Fruit fly (Drosophila melanogaster): ENCODE results near the gene gcm2.

The gcm2 gene

DNA sequence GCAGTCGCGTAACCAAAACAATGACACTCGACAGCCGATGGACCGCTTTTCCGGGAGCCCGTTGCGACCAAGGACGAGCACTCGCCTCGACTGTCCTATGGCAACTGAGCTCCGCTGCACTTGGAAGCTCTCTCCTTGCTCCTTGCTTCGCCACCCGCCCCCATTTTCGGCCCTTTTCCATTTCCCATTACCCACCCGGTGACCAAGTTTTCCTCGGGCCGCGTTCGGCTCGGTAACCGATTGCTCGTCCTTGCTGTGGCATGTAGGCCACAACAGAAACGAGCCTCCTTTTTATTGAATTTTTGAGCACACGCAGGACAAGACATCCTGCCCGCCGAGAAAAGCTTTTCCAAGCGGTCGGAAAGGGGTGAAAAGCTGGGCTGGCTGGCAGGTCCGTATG lies 41.7 kb upstream of the gcm2 start, which contains the start of gene jp (continued):
- no peak for TF ChIP-seq kay (GFP tag; optimal IDR thresholded peaks at IDR 0.05)
- no peak for TF ChIP-seq BEAF-32 (GFP tag; optimal IDR thresholded peaks at IDR 0.05)
- no peak for TF ChIP-seq Blimp-1 (GFP tag; optimal IDR thresholded peaks at IDR 0.05)
- TF ChIP-seq CG11247 (GFP tag; IDR thresholded peaks at IDR 0.05), result no peak
- TF ChIP-seq CG5953 (GFP tag; IDR thresholded peaks at IDR 0.05), result 0 out of 2 replicates have a peak, but pooled peaks have one; percentile 23
- peak; percentile 68 for TF ChIP-seq Med (GFP tag)
- TF ChIP-seq ap (GFP tag; IDR thresholded peaks at IDR 0.05), result no peak
- no peak for TF ChIP-seq CG42726 (GFP tag; IDR thresholded peaks at IDR 0.05; ENCODE audit: partially characterized antibody)
- no peak for TF ChIP-seq CG3995 (GFP tag; optimal IDR thresholded peaks at IDR 0.05)
- TF ChIP-seq lola (GFP tag; optimal IDR thresholded peaks at IDR 0.05), result no peak
- TF ChIP-seq wdn (GFP tag; IDR thresholded peaks at IDR 0.05), result no peak
- no peak for TF ChIP-seq dan (GFP tag; IDR thresholded peaks at IDR 0.05)
- TF ChIP-seq sim (GFP tag; IDR thresholded peaks at IDR 0.05), result no peak
- TF ChIP-seq CG9215 (GFP tag; IDR thresholded peaks at IDR 0.05), result no peak
- TF ChIP-seq Poxn (GFP tag; IDR thresholded peaks at IDR 0.05), result no peak
- 0 out of 3 replicates have a peak, but pooled peaks have one; percentile 25 for TF ChIP-seq CG16813 (GFP tag; IDR thresholded peaks at IDR 0.05; ENCODE audit: partially characterized antibody)
- TF ChIP-seq lmd (GFP tag; IDR thresholded peaks at IDR 0.05), result no peak
- no peak for TF ChIP-seq CG17186 (GFP tag; optimal IDR thresholded peaks at IDR 0.05)
- TF ChIP-seq chinmo (GFP tag; IDR thresholded peaks at IDR 0.05; ENCODE audit: partially characterized antibody), result peak; percentile 72; the same call in 1 of the 4 replicates
- no peak for TF ChIP-seq Trl (optimal IDR thresholded peaks at IDR 0.05)
- no peak for TF ChIP-seq Trl (GFP tag; optimal IDR thresholded peaks at IDR 0.05)

DNA sequence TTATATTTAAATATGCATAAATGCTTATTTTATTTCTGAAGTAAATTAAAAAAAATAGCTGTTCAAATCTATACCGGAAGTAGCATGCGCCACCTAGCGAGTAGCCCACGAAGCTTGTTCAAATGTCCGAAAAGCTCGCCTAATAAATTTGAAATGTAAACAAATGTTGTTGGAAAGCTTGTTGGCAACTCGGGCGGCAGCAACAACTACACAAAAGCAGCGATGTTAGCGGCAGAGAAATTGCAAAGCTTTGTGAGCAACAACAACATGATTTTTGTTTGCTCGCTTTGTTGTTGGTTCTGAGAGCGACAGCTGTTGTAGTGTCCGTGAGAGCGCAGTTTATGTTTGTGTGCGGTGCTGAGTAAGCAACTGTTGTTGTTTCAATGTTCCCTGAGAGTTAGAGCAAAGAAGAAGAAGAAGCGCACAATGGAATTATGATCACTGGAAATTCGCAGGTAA lies 40.9 kb upstream of the gcm2 start:
- TF ChIP-seq esg (GFP tag; conservative IDR thresholded peaks at IDR 0.05) (peak; percentile 64), Optix (GFP tag; IDR thresholded peaks at IDR 0.05) (peak; percentile 96), vnd (GFP tag; IDR thresholded peaks at IDR 0.05; ENCODE audit: partially characterized antibody) (no peak), CG30403 (GFP tag; optimal IDR thresholded peaks at IDR 0.05) (peak; percentile 90), Hr3 (GFP tag; optimal IDR thresholded peaks at IDR 0.05) (peak; percentile 82), fu2 (GFP tag; optimal IDR thresholded peaks at IDR 0.05) (peak; percentile 84), D (optimal IDR thresholded peaks at IDR 0.05) (no peak), D (GFP tag; optimal IDR thresholded peaks at IDR 0.05) (peak; percentile 96), CG11456 (GFP tag; IDR thresholded peaks at IDR 0.05) (peak; percentile 98), CG1602 (GFP tag; optimal IDR thresholded peaks at IDR 0.05) (peak; percentile 82), CG12299 (tag; optimal IDR thresholded peaks at IDR 0.05) (peak; percentile 99), CG30431 (GFP tag; optimal IDR thresholded peaks at IDR 0.05) (peak; percentile 90), Lhr (GFP tag; optimal IDR thresholded peaks at IDR 0.05) (peak; percentile 97), kni (GFP tag; optimal IDR thresholded peaks at IDR 0.05) (peak; percentile 98), CG9437 (GFP tag; optimal IDR thresholded peaks at IDR 0.05) (peak; percentile 94), Kr (GFP tag; optimal IDR thresholded peaks at IDR 0.05) (peak; percentile 76), ind (GFP tag; optimal IDR thresholded peaks at IDR 0.05) (peak; percentile 88), Sry-β (GFP tag; optimal IDR thresholded peaks at IDR 0.05) (peak; percentile 81), CG9817 (tag; optimal IDR thresholded peaks at IDR 0.05) (peak; percentile 97), CG3726 (GFP tag; IDR thresholded peaks at IDR 0.05) (peak; percentile 83; the same call in 2 of the 3 replicates), Pdp1 (GFP tag; optimal IDR thresholded peaks at IDR 0.05) (peak; percentile 90 to 92), abd-A (tag; optimal IDR thresholded peaks at IDR 0.05) (peak; percentile 98), CG6175 (GFP tag; IDR thresholded peaks at IDR 0.05) (peak; percentile 94), lilli (GFP tag; optimal IDR thresholded peaks at IDR 0.05) (peak; percentile 91), CG12769 (tag; optimal IDR thresholded peaks at IDR 0.05) (peak; percentile 90), Poxn (GFP tag; IDR thresholded peaks at IDR 0.05) (peak; percentile 72; the same call in 1 of the 2 replicates), CG34376 (GFP tag; optimal IDR thresholded peaks at IDR 0.05) (peak; percentile 100), odd (GFP tag; optimal IDR thresholded peaks at IDR 0.05) (peak; percentile 100), ac (GFP tag; optimal IDR thresholded peaks at IDR 0.05) (peak; percentile 89), CG8765 (GFP tag; IDR thresholded peaks at IDR 0.05) (no peak; the same call in 1 of the 2 replicates), CTCF (GFP tag; optimal IDR thresholded peaks at IDR 0.05) (peak; percentile 96), al (GFP tag; IDR thresholded peaks at IDR 0.05) (peak; percentile 89)

All from whole organism, embryonic.